Worm (Caenorhabditis elegans): ENCODE results near the gene ZK370.4.

ZK370.4 gene

ce11 chrIII:8688438-8688946, 42.7 kb downstream of the ZK370.4 start, which contains the start of gene hadb-1:
hadb-1 (minus strand) TSS chrIII:8688488.
- TF ChIP-seq flt-1 (GFP tag; IDR thresholded peaks at IDR 0.05) = no peak
- no peak for TF ChIP-seq tbx-37 (GFP tag; conservative IDR thresholded peaks at IDR 0.05)
- no peak for TF ChIP-seq hmg-4 (GFP tag; optimal IDR thresholded peaks at IDR 0.05)
- no peak for TF ChIP-seq pes-1 (GFP tag; IDR thresholded peaks at IDR 0.05)
- TF ChIP-seq hmbx-1 (tag; optimal IDR thresholded peaks at IDR 0.05) = no peak
- TF ChIP-seq ceh-36 (tag; optimal IDR thresholded peaks at IDR 0.05) = no peak
- no peak for TF ChIP-seq tbx-11 (GFP tag; IDR thresholded peaks at IDR 0.05)
- TF ChIP-seq aly-1 (tag; optimal IDR thresholded peaks at IDR 0.05) = no peak
- TF ChIP-seq hnd-1 (tag; optimal IDR thresholded peaks at IDR 0.05) = no peak
- no peak for TF ChIP-seq tra-4 (tag; optimal IDR thresholded peaks at IDR 0.05)

ce11 chrIII:8685590-8686240, 45.5 kb downstream of the ZK370.4 start:
- TF ChIP-seq pes-1 (GFP tag; IDR thresholded peaks at IDR 0.05) (no peak), tra-4 (tag; optimal IDR thresholded peaks at IDR 0.05) (no peak), aly-1 (tag; optimal IDR thresholded peaks at IDR 0.05) (no peak), ceh-13 (GFP tag; optimal IDR thresholded peaks at IDR 0.05) (no peak), hmbx-1 (tag; optimal IDR thresholded peaks at IDR 0.05) (no peak), sea-1 (GFP tag; conservative IDR thresholded peaks at IDR 0.05) (no peak), scrt-1 (GFP tag; IDR thresholded peaks at IDR 0.05) (no peak), ama-1 (optimal IDR thresholded peaks at IDR 0.05) (no peak), flt-1 (GFP tag; IDR thresholded peaks at IDR 0.05) (no peak), hnd-1 (tag; optimal IDR thresholded peaks at IDR 0.05) (no peak), tbx-37 (GFP tag; conservative IDR thresholded peaks at IDR 0.05) (no peak), B0310.2 (tag; optimal IDR thresholded peaks at IDR 0.05) (no peak), hmg-4 (GFP tag; optimal IDR thresholded peaks at IDR 0.05) (no peak), F13C5.2 (tag; optimal IDR thresholded peaks at IDR 0.05) (no peak), tbx-11 (GFP tag; IDR thresholded peaks at IDR 0.05) (no peak)

- TF ChIP-seq pes-1 (GFP tag; IDR thresholded peaks at IDR 0.05) (no peak), hnd-1 (tag; optimal IDR thresholded peaks at IDR 0.05) (no peak), ceh-13 (GFP tag; optimal IDR thresholded peaks at IDR 0.05) (no peak), tbx-37 (GFP tag; conservative IDR thresholded peaks at IDR 0.05) (no peak), tra-4 (tag; optimal IDR thresholded peaks at IDR 0.05) (no peak), aly-1 (tag; optimal IDR thresholded peaks at IDR 0.05) (no peak)
Observed at ce11 chrIII:8684421-8684820, 46.8 kb downstream of the ZK370.4 start, which contains the start of gene anmt-1. anmt-1 (plus strand) TSS chrIII:8684808.

ce11 chrIII:8683679-8684263, 47.4 kb downstream of the ZK370.4 start, which contains the start of gene fli-1:
fli-1 (minus strand) TSS chrIII:8683736.
- TF ChIP-seq hmbx-1 (tag; optimal IDR thresholded peaks at IDR 0.05) (no peak), tbx-37 (GFP tag; conservative IDR thresholded peaks at IDR 0.05) (peak; percentile 45; the same call in 1 of the 2 replicates)

- TF ChIP-seq scrt-1 (GFP tag; IDR thresholded peaks at IDR 0.05) (peak; percentile 98), F13C5.2 (tag; optimal IDR thresholded peaks at IDR 0.05) (peak; percentile 94), flt-1 (GFP tag; IDR thresholded peaks at IDR 0.05) (peak; percentile 99), pes-1 (GFP tag; IDR thresholded peaks at IDR 0.05) (peak; percentile 98), B0310.2 (tag; optimal IDR thresholded peaks at IDR 0.05) (peak; percentile 96), sea-1 (GFP tag; conservative IDR thresholded peaks at IDR 0.05) (peak; percentile 97), tbx-11 (GFP tag; IDR thresholded peaks at IDR 0.05) (peak; percentile 97), tra-4 (tag; optimal IDR thresholded peaks at IDR 0.05) (peak; percentile 91), hmbx-1 (tag; optimal IDR thresholded peaks at IDR 0.05) (peak; percentile 82), ama-1 (optimal IDR thresholded peaks at IDR 0.05) (peak; percentile 79), ceh-36 (tag; optimal IDR thresholded peaks at IDR 0.05) (peak; percentile 97), hmg-4 (GFP tag; optimal IDR thresholded peaks at IDR 0.05) (peak; percentile 98), aly-1 (tag; optimal IDR thresholded peaks at IDR 0.05) (peak; percentile 97), tbx-37 (GFP tag; conservative IDR thresholded peaks at IDR 0.05) (peak; percentile 98), hnd-1 (tag; optimal IDR thresholded peaks at IDR 0.05) (peak; percentile 89), ceh-13 (GFP tag; optimal IDR thresholded peaks at IDR 0.05) (peak; percentile 95), ets-7 (tag; optimal IDR thresholded peaks at IDR 0.05) (peak; percentile 94)
Observed at ce11 chrIII:8678371-8678770, 52.8 kb downstream of the ZK370.4 start.
